Fruit fly (Drosophila melanogaster) whole organism, embryonic: ENCODE measurements around the gene Fign.

Experiments used
- C15 ChIP-seq: fragments of 200-800 bp; sonication (Bioruptor generic); IDR thresholded peaks from 3 replicates; pipeline ENCODE4 v1.3.6; 2022; ENCODE audit warnings: missing biosample characterization, missing genetic modification characterization
- CG10209 ChIP-seq: fragments of 200-800 bp; sonication (Bioruptor generic); optimal IDR thresholded peaks from 3 replicates; lab custom pipeline; 2017; ENCODE audit warnings: missing biosample characterization, mild to moderate bottlenecking, missing genetic modification characterization, missing genetic modification reagents
- CG12219 ChIP-seq: fragments of 200-800 bp; sonication (Bioruptor generic); optimal IDR thresholded peaks from 3 replicates; lab custom pipeline; 2018; ENCODE audit warnings: missing biosample characterization, mild to moderate bottlenecking, missing genetic modification characterization
- CG12659 ChIP-seq: fragments of 200-800 bp; sonication (Bioruptor generic); optimal IDR thresholded peaks from 3 replicates; lab custom pipeline; 2017; ENCODE audit warnings: mild to moderate bottlenecking, missing biosample characterization, missing genetic modification reagents, missing genetic modification characterization
- CG12942 ChIP-seq: fragments of 200-800 bp; sonication (Bioruptor generic); optimal IDR thresholded peaks from 3 replicates; lab custom pipeline; 2016; ENCODE audit warnings: missing biosample characterization, missing genetic modification characterization
- CG15696 ChIP-seq: fragments of 200-800 bp; sonication (Bioruptor generic); optimal IDR thresholded peaks from 2 replicates; lab custom pipeline; 2019; ENCODE audit warnings: missing biosample characterization, mild to moderate bottlenecking, missing genetic modification characterization, moderate library complexity
- CG1647 ChIP-seq: fragments of 200-800 bp; sonication (Bioruptor generic); optimal IDR thresholded peaks from 3 replicates; lab custom pipeline; 2016; ENCODE audit warnings: missing biosample characterization, missing genetic modification characterization
- CG2202 ChIP-seq: fragments of 200-800 bp; sonication (Bioruptor generic); optimal IDR thresholded peaks from 2 replicates; lab custom pipeline; 2018; ENCODE audit warnings: missing biosample characterization, mild to moderate bottlenecking, missing genetic modification characterization
- CG30431 ChIP-seq: fragments of 200-800 bp; sonication (Bioruptor generic); optimal IDR thresholded peaks from 2 replicates; lab custom pipeline; 2017; ENCODE audit warnings: missing biosample characterization, missing genetic modification characterization
- CG32772 ChIP-seq: fragments of 200-800 bp; sonication (Bioruptor generic); IDR thresholded peaks from 2 replicates; pipeline ENCODE4 v1.3.6; 2022; ENCODE audit warnings: missing biosample characterization, missing genetic modification characterization
- CG33213 ChIP-seq: fragments of 200-800 bp; sonication (Bioruptor generic); optimal IDR thresholded peaks from 3 replicates; lab custom pipeline; 2016; ENCODE audit warnings: missing biosample characterization, missing genetic modification characterization
- CG33557 ChIP-seq: fragments of 200-800 bp; sonication (Bioruptor generic); optimal IDR thresholded peaks from 2 replicates; lab custom pipeline; 2019; ENCODE audit warnings: missing biosample characterization, mild to moderate bottlenecking, missing genetic modification characterization, moderate library complexity
- CG3838 ChIP-seq: fragments of 200-800 bp; sonication (Bioruptor generic); optimal IDR thresholded peaks from 3 replicates; lab custom pipeline; 2016; ENCODE audit warnings: missing biosample characterization, missing genetic modification characterization
- CG3847 ChIP-seq: fragments of 200-800 bp; sonication (Bioruptor generic); IDR thresholded peaks from 2 replicates; pipeline ENCODE4 v1.3.6; 2022; ENCODE audit warnings: missing biosample characterization, missing genetic modification characterization
- CG3995 ChIP-seq: fragments of 200-800 bp; sonication (Bioruptor generic); optimal IDR thresholded peaks from 3 replicates; lab custom pipeline; 2016; ENCODE audit warnings: missing biosample characterization, missing genetic modification characterization
- CG43689 ChIP-seq: fragments of 200-800 bp; sonication (Bioruptor generic); IDR thresholded peaks from 2 replicates; pipeline ENCODE4 v1.3.6; 2022; ENCODE audit warnings: missing biosample characterization, missing genetic modification characterization
- CG4820 ChIP-seq: fragments of 200-800 bp; sonication (Bioruptor generic); optimal IDR thresholded peaks from 3 replicates; lab custom pipeline; 2016; ENCODE audit warnings: missing biosample characterization, missing genetic modification characterization
- CG6272 ChIP-seq: fragments of 200-800 bp; sonication (Bioruptor generic); IDR thresholded peaks from 2 replicates; pipeline ENCODE4 v1.3.6; 2022; ENCODE audit warnings: missing biosample characterization, missing genetic modification characterization
- CG7556 ChIP-seq: fragments of 200-800 bp; sonication (Bioruptor generic); optimal IDR thresholded peaks from 2 replicates; lab custom pipeline; 2017; ENCODE audit warnings: missing biosample characterization, mild to moderate bottlenecking, missing genetic modification characterization
- CG9215 ChIP-seq: fragments of 200-800 bp; sonication (Bioruptor generic); IDR thresholded peaks from 2 replicates; pipeline ENCODE4 v1.3.6; 2022; ENCODE audit warnings: missing biosample characterization, missing genetic modification characterization
- CG9609 ChIP-seq: fragments of 200-800 bp; sonication (Bioruptor generic); optimal IDR thresholded peaks from 3 replicates; lab custom pipeline; 2016; ENCODE audit warnings: missing biosample characterization, missing genetic modification characterization
- CG9817 ChIP-seq: fragments of 200-800 bp; sonication (Bioruptor generic); optimal IDR thresholded peaks from 2 replicates; lab custom pipeline; 2018; ENCODE audit warnings: missing biosample characterization, mild to moderate bottlenecking, missing genetic modification characterization, moderate library complexity
- Dip3 ChIP-seq: fragments of 200-800 bp; sonication (Bioruptor generic); optimal IDR thresholded peaks from 3 replicates; lab custom pipeline; 2016; ENCODE audit warnings: missing biosample characterization, missing genetic modification characterization
- GATAe ChIP-seq: fragments of 200-800 bp; sonication (Bioruptor generic); conservative IDR thresholded peaks from 2 replicates; pipeline ENCODE4 v1.3.6; 2022; ENCODE audit warnings: missing biosample characterization, missing genetic modification characterization
- Hr51 ChIP-seq, 2 experiments: fragments of 200-800 bp; sonication (Bioruptor generic); optimal IDR thresholded peaks; 2 replicates in 1 of 2; 3 replicates in 1 of 2; lab custom pipeline; 2016 to 2018; ENCODE audit warnings: missing biosample characterization in 2 of 2, missing genetic modification characterization in 2 of 2, mild to moderate bottlenecking in 1 of 2, moderate library complexity in 1 of 2
- Max ChIP-seq: fragments of 200-800 bp; sonication (Bioruptor generic); optimal IDR thresholded peaks from 2 replicates; lab custom pipeline; 2016; ENCODE audit warnings: missing biosample characterization, mild to moderate bottlenecking, missing genetic modification characterization
- Optix ChIP-seq: fragments of 200-800 bp; sonication (Bioruptor generic); IDR thresholded peaks from 3 replicates; pipeline ENCODE4 v1.3.6; 2022; ENCODE audit warnings: missing biosample characterization, missing genetic modification characterization
- Rx ChIP-seq: fragments of 200-800 bp; sonication (Bioruptor generic); IDR thresholded peaks from 2 replicates; pipeline ENCODE4 v1.3.6; 2022; ENCODE audit warnings: missing biosample characterization, missing genetic modification characterization
- Taf1 ChIP-seq: fragments of 200-800 bp; sonication (Bioruptor generic); IDR thresholded peaks from 2 replicates; pipeline ENCODE4 v1.3.6; 2022; ENCODE audit warnings: missing biosample characterization, missing genetic modification characterization
- Usf ChIP-seq: fragments of 200-800 bp; sonication (Bioruptor generic); optimal IDR thresholded peaks from 2 replicates; lab custom pipeline; 2017; ENCODE audit warnings: missing genotype, missing biosample characterization, missing genetic modification characterization
- YL-1 ChIP-seq: fragments of 200-800 bp; sonication (Bioruptor generic); optimal IDR thresholded peaks from 3 replicates; lab custom pipeline; 2017; ENCODE audit warnings: missing biosample characterization, mild to moderate bottlenecking, missing genetic modification characterization
- az2 ChIP-seq: fragments of 200-800 bp; sonication (Bioruptor generic); optimal IDR thresholded peaks from 3 replicates; lab custom pipeline; 2016; ENCODE audit warnings: missing biosample characterization, missing genetic modification characterization
- cg ChIP-seq: fragments of 200-800 bp; sonication (Bioruptor generic); optimal IDR thresholded peaks from 3 replicates; lab custom pipeline; 2019; ENCODE audit warnings: missing biosample characterization, mild to moderate bottlenecking, missing genetic modification characterization, moderate library complexity
- ci ChIP-seq: fragments of 200-800 bp; sonication (Bioruptor generic); IDR thresholded peaks from 3 replicates; pipeline ENCODE4 v1.3.6; 2022; ENCODE audit warnings: missing biosample characterization, missing genetic modification characterization
- da ChIP-seq: fragments of 200-800 bp; sonication (Bioruptor generic); optimal IDR thresholded peaks from 2 replicates; lab custom pipeline; 2016; ENCODE audit warnings: missing biosample characterization, missing genetic modification characterization
- fd102C ChIP-seq: fragments of 200-800 bp; sonication (Bioruptor generic); optimal IDR thresholded peaks from 2 replicates; lab custom pipeline; 2018; ENCODE audit warnings: missing biosample characterization, mild to moderate bottlenecking, missing genetic modification characterization, moderate library complexity
- fd3F ChIP-seq: fragments of 200-800 bp; sonication (Bioruptor generic); optimal IDR thresholded peaks from 2 replicates; lab custom pipeline; 2018; ENCODE audit warnings: missing biosample characterization, mild to moderate bottlenecking, missing genetic modification characterization, moderate library complexity
- fu2 ChIP-seq: fragments of 200-800 bp; sonication (Bioruptor generic); optimal IDR thresholded peaks from 2 replicates; lab custom pipeline; 2016; ENCODE audit warnings: missing biosample characterization, missing genetic modification characterization
- gem ChIP-seq: fragments of 200-800 bp; sonication (Bioruptor generic); optimal IDR thresholded peaks from 2 replicates; lab custom pipeline; 2019; ENCODE audit warnings: missing biosample characterization, mild to moderate bottlenecking, missing genetic modification characterization, moderate library complexity
- her ChIP-seq: fragments of 200-800 bp; sonication (Bioruptor generic); optimal IDR thresholded peaks from 2 replicates; lab custom pipeline; 2016; ENCODE audit warnings: missing biosample characterization, missing genetic modification characterization
- ind ChIP-seq: fragments of 200-800 bp; sonication (Bioruptor generic); optimal IDR thresholded peaks from 3 replicates; lab custom pipeline; 2016; ENCODE audit warnings: missing biosample characterization, missing genetic modification characterization
- org-1 ChIP-seq: fragments of 200-800 bp; sonication (Bioruptor generic); optimal IDR thresholded peaks from 2 replicates; lab custom pipeline; 2017; ENCODE audit warnings: missing biosample characterization, missing genetic modification characterization
- phol ChIP-seq: fragments of 200-800 bp; sonication (Bioruptor generic); optimal IDR thresholded peaks from 3 replicates; lab custom pipeline; 2018; ENCODE audit warnings: missing biosample characterization, mild to moderate bottlenecking, missing genetic modification characterization, moderate library complexity
- prd ChIP-seq, 3 experiments: fragments of >200 bp in 2 of 3; fragments of 200-800 bp in 1 of 3; sonication (Bioruptor generic) in 1 of 3; optimal IDR thresholded peaks in 2 of 3; IDR thresholded peaks in 1 of 3; 2 replicates in 2 of 3; 3 replicates in 1 of 3; pipeline versions ENCODE4 v1.3.6 to Lab custom; 2017 to 2022; ENCODE audit warnings: missing biosample characterization in 1 of 3, missing genetic modification characterization in 1 of 3
- sens-2 ChIP-seq: fragments of 200-800 bp; sonication (Bioruptor generic); IDR thresholded peaks from 2 replicates; pipeline ENCODE4 v1.3.6; 2022; ENCODE audit warnings: missing biosample characterization, missing genetic modification characterization
- sima ChIP-seq: fragments of 200-800 bp; sonication (Bioruptor generic); optimal IDR thresholded peaks from 2 replicates; lab custom pipeline; 2016; ENCODE audit warnings: missing biosample characterization, missing genetic modification characterization
- stc ChIP-seq: fragments of 200-800 bp; sonication (Bioruptor generic); IDR thresholded peaks from 2 replicates; pipeline ENCODE4 v1.3.6; 2022; ENCODE audit warnings: missing biosample characterization, missing genetic modification characterization
- tap ChIP-seq: fragments of 200-800 bp; optimal IDR thresholded peaks from 3 replicates; lab custom pipeline; 2019; ENCODE audit warnings: missing biosample characterization, mild to moderate bottlenecking, missing genetic modification characterization, moderate library complexity
- tgo ChIP-seq: fragments of 200-800 bp; sonication (Bioruptor generic); IDR thresholded peaks from 3 replicates; pipeline ENCODE4 v1.3.6; 2022; ENCODE audit warnings: missing biosample characterization, missing genetic modification characterization
- trem ChIP-seq: fragments of 200-800 bp; optimal IDR thresholded peaks from 3 replicates; lab custom pipeline; 2019; ENCODE audit warnings: missing biosample characterization, mild to moderate bottlenecking, missing genetic modification characterization, moderate library complexity

Fign gene

dm6 chr2L:3338566-3339215 lies 19.0 kb upstream of the Fign start (continued):
- TF ChIP-seq sima: peak; percentile 35
- 0 out of 2 replicates have a peak, but pooled peaks have one; percentile 18 for TF ChIP-seq CG9215 (GFP tag; lab: Robert Waterston, UW)
- peak; percentile 73 for TF ChIP-seq org-1 (GFP tag; lab: Kevin White, UChicago)
- TF ChIP-seq CG10209 (GFP tag; lab: Kevin White, UChicago): peak; percentile 76
- peak; percentile 74 for TF ChIP-seq CG12942 (GFP tag; lab: Kevin White, UChicago)
- TF ChIP-seq fd3F (GFP tag; lab: Kevin White, UChicago): no peak
- TF ChIP-seq C15 (GFP tag; lab: Robert Waterston, UW): no peak
- TF ChIP-seq Dip3 (GFP tag; lab: Kevin White, UChicago): no peak
- TF ChIP-seq Max (GFP tag; lab: Kevin White, UChicago): peak; percentile 50
- TF ChIP-seq CG12659 (GFP tag; lab: Kevin White, UChicago): peak; percentile 32
- no peak for TF ChIP-seq GATAe
- peak; percentile 42; the same call in 1 of the 2 replicates for TF ChIP-seq sens-2 (GFP tag; lab: Robert Waterston, UW)
- no peak for TF ChIP-seq YL-1 (GFP tag; lab: Kevin White, UChicago)
- TF ChIP-seq CG9609 (GFP tag; lab: Kevin White, UChicago): peak; percentile 87
- peak; percentile 10 for TF ChIP-seq CG9817 (tag; lab: Kevin White, UChicago)
- TF ChIP-seq CG33557: peak; percentile 39
- peak; percentile 38 for TF ChIP-seq fu2 (GFP tag; lab: Kevin White, UChicago)
- peak; percentile 85 for TF ChIP-seq trem
- peak; percentile 59 for TF ChIP-seq CG30431 (GFP tag; lab: Kevin White, UChicago)
- TF ChIP-seq fd102C (GFP tag; lab: Kevin White, UChicago): no peak
- peak; percentile 78 for TF ChIP-seq CG6272 (GFP tag; lab: Robert Waterston, UW)
- peak; percentile 76 for TF ChIP-seq CG1647 (GFP tag; lab: Kevin White, UChicago)
- TF ChIP-seq CG32772: peak; percentile 91
- TF ChIP-seq Rx (GFP tag; lab: Robert Waterston, UW): peak; percentile 79
- TF ChIP-seq Usf (GFP tag; lab: Kevin White, UChicago): peak; percentile 9
- peak; percentile 92 for TF ChIP-seq az2 (GFP tag; lab: Kevin White, UChicago)
- peak; percentile 33 for TF ChIP-seq CG15696 (tag; lab: Kevin White, UChicago)
- TF ChIP-seq Hr51 (GFP tag; optimal IDR thresholded peaks at IDR 0.05; lab: Kevin White, UChicago): peak in 1 of 2 experiments; percentile 15
- no peak for TF ChIP-seq prd (optimal IDR thresholded peaks at IDR 0.05; lab: Kevin White, UChicago)
- TF ChIP-seq prd (GFP tag; IDR thresholded peaks at IDR 0.05; lab: Robert Waterston, UW): peak; percentile 89
- TF ChIP-seq tap: peak; percentile 71
- TF ChIP-seq cg (GFP tag; lab: Kevin White, UChicago): peak; percentile 75
- TF ChIP-seq stc (GFP tag; lab: Robert Waterston, UW): peak; percentile 77
- TF ChIP-seq ind (GFP tag; lab: Kevin White, UChicago): peak; percentile 78
- peak; percentile 64 for TF ChIP-seq CG7556 (GFP tag; lab: Kevin White, UChicago)
- TF ChIP-seq CG12219 (GFP tag; lab: Kevin White, UChicago): peak; percentile 39
- peak; percentile 84 for TF ChIP-seq CG2202
- TF ChIP-seq ci: peak; percentile 94
- peak; percentile 85 for TF ChIP-seq CG4820
- no peak for TF ChIP-seq CG3995 (GFP tag; lab: Kevin White, UChicago)
- TF ChIP-seq Taf1 (GFP tag; lab: Robert Waterston, UW): no peak
- TF ChIP-seq da (GFP tag; lab: Kevin White, UChicago): peak; percentile 10
- no peak for TF ChIP-seq her (GFP tag; lab: Kevin White, UChicago)
- peak; percentile 89 for TF ChIP-seq phol (tag; lab: Kevin White, UChicago)
- TF ChIP-seq CG3838 (GFP tag; lab: Kevin White, UChicago): peak; percentile 45
- peak; percentile 75 for TF ChIP-seq CG33213 (GFP tag; lab: Kevin White, UChicago)
- peak; percentile 44; the same call in 1 of the 2 replicates for TF ChIP-seq CG3847 (GFP tag; lab: Robert Waterston, UW)
- TF ChIP-seq tgo (GFP tag; lab: Robert Waterston, UW): peak; percentile 65
- no peak for TF ChIP-seq CG43689 (GFP tag; lab: Robert Waterston, UW)
- TF ChIP-seq gem (tag; lab: Kevin White, UChicago): peak; percentile 91
- TF ChIP-seq Optix (GFP tag; lab: Robert Waterston, UW): peak; percentile 87
